Worm (Caenorhabditis elegans) whole organism, late embryonic: ENCODE results near the gene lon-2.

ENCODE experiments used
- K02D7.2 ChIP-seq: sonication (generic microtip); optimal IDR thresholded peaks from 2 replicates; lab custom pipeline; 2017; ENCODE audit warnings: mild to moderate bottlenecking, missing genetic modification characterization, missing compliant biosample characterization
- Y22D7AL.16 ChIP-seq: sonication (generic microtip); optimal IDR thresholded peaks from 2 replicates; lab custom pipeline; 2016; ENCODE audit warnings: missing genetic modification characterization, missing compliant biosample characterization
- ama-1 ChIP-seq: fragments of 150-350 bp; optimal IDR thresholded peaks from 2 replicates; lab custom pipeline; 2014
- ceh-19 ChIP-seq: fragments of 200-800 bp; sonication (Bioruptor generic); optimal IDR thresholded peaks from 2 replicates; lab custom pipeline; 2018; ENCODE audit warnings: mild to moderate bottlenecking, missing genetic modification characterization, missing compliant biosample characterization
- ceh-24 ChIP-seq: sonication (generic microtip); optimal IDR thresholded peaks from 2 replicates; lab custom pipeline; 2016; ENCODE audit warnings: mild to moderate bottlenecking, missing genetic modification characterization, missing compliant biosample characterization
- ceh-31 ChIP-seq: sonication (generic microtip); optimal IDR thresholded peaks from 2 replicates; lab custom pipeline; 2016; ENCODE audit warnings: missing genetic modification characterization, missing compliant biosample characterization
- ceh-34 ChIP-seq: sonication (generic microtip); optimal IDR thresholded peaks from 2 replicates; lab custom pipeline; 2016; ENCODE audit warnings: mild to moderate bottlenecking, missing genetic modification characterization, missing compliant biosample characterization
- ceh-45 ChIP-seq: fragments of 200-800 bp; sonication (Bioruptor generic); IDR thresholded peaks from 2 replicates; pipeline ENCODE4 v1.3.6; 2022; ENCODE audit warnings: missing genetic modification reagents, missing genetic modification characterization, missing compliant biosample characterization
- ceh-6 ChIP-seq: fragments of 200-800 bp; sonication (Bioruptor generic); optimal IDR thresholded peaks from 2 replicates; lab custom pipeline; 2018; ENCODE audit warnings: mild to moderate bottlenecking, missing genetic modification characterization, missing compliant biosample characterization
- ceh-9 ChIP-seq: sonication (generic microtip); optimal IDR thresholded peaks from 2 replicates; lab custom pipeline; 2016; ENCODE audit warnings: mild to moderate bottlenecking, missing genetic modification characterization, inconsistent platforms, missing compliant biosample characterization
- che-1 ChIP-seq: sonication (generic microtip); optimal IDR thresholded peaks from 2 replicates; lab custom pipeline; 2016; ENCODE audit warnings: mild to moderate bottlenecking, missing genetic modification characterization, missing compliant biosample characterization
- dve-1 ChIP-seq: sonication (generic microtip); optimal IDR thresholded peaks from 2 replicates; lab custom pipeline; 2017; ENCODE audit warnings: antibody characterized with exemption, mild to moderate bottlenecking, missing genetic modification characterization, missing compliant biosample characterization
- elt-2 ChIP-seq: sonication (generic microtip); optimal IDR thresholded peaks from 2 replicates; lab custom pipeline; 2016; ENCODE audit warnings: missing genetic modification reagents, missing genetic modification characterization, missing compliant biosample characterization
- elt-4 ChIP-seq: sonication (generic microtip); optimal IDR thresholded peaks from 2 replicates; lab custom pipeline; 2016; ENCODE audit warnings: missing genetic modification characterization, missing compliant biosample characterization
- eyg-1 ChIP-seq: sonication (generic microtip); optimal IDR thresholded peaks from 2 replicates; lab custom pipeline; 2016; ENCODE audit warnings: missing genotype, missing genetic modification characterization, missing compliant biosample characterization
- fkh-6 ChIP-seq: sonication (generic microtip); optimal IDR thresholded peaks from 2 replicates; lab custom pipeline; 2016; ENCODE audit warnings: missing genetic modification characterization, missing compliant biosample characterization
- hlh-13 ChIP-seq: fragments of 200-800 bp; sonication (Bioruptor generic); optimal IDR thresholded peaks from 2 replicates; lab custom pipeline; 2018; ENCODE audit warnings: mild to moderate bottlenecking, missing genetic modification characterization, missing compliant biosample characterization
- hlh-30 ChIP-seq: sonication (generic microtip); optimal IDR thresholded peaks from 2 replicates; lab custom pipeline; 2017; ENCODE audit warnings: antibody characterized with exemption, missing genetic modification characterization, missing compliant biosample characterization; ENCODE audit not compliant: insufficient read depth
- hlh-8 ChIP-seq: sonication (generic microtip); optimal IDR thresholded peaks from 2 replicates; lab custom pipeline; 2016; ENCODE audit warnings: missing genotype, missing genetic modification characterization, missing compliant biosample characterization
- lim-6 ChIP-seq: sonication (generic microtip); optimal IDR thresholded peaks from 2 replicates; lab custom pipeline; 2016; ENCODE audit warnings: missing genetic modification characterization, missing compliant biosample characterization
- lin-11 ChIP-seq: fragments of 200-800 bp; sonication (Bioruptor generic); optimal IDR thresholded peaks from 2 replicates; lab custom pipeline; 2018; ENCODE audit warnings: mild to moderate bottlenecking, missing genetic modification characterization, missing compliant biosample characterization
- madf-2 ChIP-seq: sonication (generic microtip); optimal IDR thresholded peaks from 2 replicates; lab custom pipeline; 2017; ENCODE audit warnings: missing genetic modification characterization, missing compliant biosample characterization
- mec-3 ChIP-seq: sonication (generic microtip); optimal IDR thresholded peaks from 2 replicates; lab custom pipeline; 2016; ENCODE audit warnings: borderline replicate concordance, missing genetic modification characterization, missing compliant biosample characterization
- nfya-1 ChIP-seq: sonication (generic microtip); optimal IDR thresholded peaks from 2 replicates; lab custom pipeline; 2017; ENCODE audit warnings: missing genetic modification characterization, mild to moderate bottlenecking, missing compliant biosample characterization, antibody characterized with exemption, moderate library complexity
- nhr-11 ChIP-seq: fragments of 150-350 bp; optimal IDR thresholded peaks from 2 replicates; lab custom pipeline; 2014; ENCODE audit warnings: missing biosample characterization, missing genetic modification characterization
- odd-2 ChIP-seq: sonication (generic microtip); optimal IDR thresholded peaks from 2 replicates; lab custom pipeline; 2017; ENCODE audit warnings: antibody characterized with exemption, mild to moderate bottlenecking, missing genetic modification characterization, missing compliant biosample characterization
- pat-9 ChIP-seq: fragments of 200-800 bp; sonication (Bioruptor generic); optimal IDR thresholded peaks from 2 replicates; lab custom pipeline; 2018; ENCODE audit warnings: mild to moderate bottlenecking, missing genetic modification characterization, moderate library complexity, missing compliant biosample characterization
- pha-4 ChIP-seq: fragments of 150-350 bp; optimal IDR thresholded peaks from 2 replicates; lab custom pipeline; 2018; ENCODE audit warnings: missing biosample characterization, missing genetic modification reagents, missing genetic modification characterization
- pqm-1 ChIP-seq: sonication (generic microtip); optimal IDR thresholded peaks from 2 replicates; lab custom pipeline; 2016; ENCODE audit warnings: missing genetic modification characterization, missing compliant biosample characterization
- pros-1 ChIP-seq: fragments of 150-350 bp; optimal IDR thresholded peaks from 2 replicates; lab custom pipeline; 2014; ENCODE audit warnings: missing biosample characterization, missing genetic modification reagents, missing genetic modification characterization
- rnt-1 ChIP-seq: sonication (generic microtip); optimal IDR thresholded peaks from 2 replicates; lab custom pipeline; 2016; ENCODE audit warnings: missing genetic modification characterization, missing compliant biosample characterization
- sdc-2 ChIP-seq: sonication (generic microtip); optimal IDR thresholded peaks from 2 replicates; lab custom pipeline; 2016; ENCODE audit warnings: missing genotype, missing genetic modification characterization, missing compliant biosample characterization
- syd-9 ChIP-seq: sonication (generic microtip); optimal IDR thresholded peaks from 2 replicates; lab custom pipeline; 2016; ENCODE audit warnings: mild to moderate bottlenecking, missing genetic modification characterization, moderate library complexity, missing compliant biosample characterization
- tbx-2 ChIP-seq: sonication (generic microtip); optimal IDR thresholded peaks from 2 replicates; lab custom pipeline; 2016; ENCODE audit warnings: missing genetic modification characterization, missing compliant biosample characterization
- unc-55 ChIP-seq: sonication (generic microtip); optimal IDR thresholded peaks from 2 replicates; lab custom pipeline; 2017; ENCODE audit warnings: missing biosample characterization, missing genetic modification reagents, missing genetic modification characterization
- unc-86 ChIP-seq: sonication (generic microtip); optimal IDR thresholded peaks from 2 replicates; lab custom pipeline; 2016; ENCODE audit warnings: missing genetic modification characterization, missing compliant biosample characterization
- zip-5 ChIP-seq: sonication (generic microtip); optimal IDR thresholded peaks from 2 replicates; lab custom pipeline; 2016; ENCODE audit warnings: missing genetic modification characterization, missing compliant biosample characterization
- ztf-16 ChIP-seq: sonication (generic microtip); optimal IDR thresholded peaks from 2 replicates; lab custom pipeline; 2017; ENCODE audit warnings: missing genetic modification characterization, missing compliant biosample characterization

Gene lon-2

ce11 chrX:4754725-4755124, 5.8 kb upstream of the lon-2 start, which contains the start of gene C39E6.2:
Gene C39E6.2 (minus strand): TSS chrX:4755118.
- no peak for TF ChIP-seq lim-6 (tag; lab: Kevin White, UChicago)
- TF ChIP-seq che-1 (tag; lab: Kevin White, UChicago), result no peak
- TF ChIP-seq ama-1, result no peak
- no peak for TF ChIP-seq ztf-16
- TF ChIP-seq fkh-6 (tag; lab: Kevin White, UChicago), result no peak
- TF ChIP-seq tbx-2 (tag; lab: Kevin White, UChicago), result no peak
- TF ChIP-seq odd-2 (tag; lab: Kevin White, UChicago), result no peak
- no peak for TF ChIP-seq K02D7.2 (tag; lab: Kevin White, UChicago)
- TF ChIP-seq hlh-30 (tag; lab: Kevin White, UChicago), result no peak
- no peak for TF ChIP-seq unc-86 (tag; lab: Kevin White, UChicago)
- TF ChIP-seq sdc-2, result no peak
- TF ChIP-seq hlh-13, result no peak
- TF ChIP-seq hlh-8 (tag; lab: Kevin White, UChicago), result no peak
- TF ChIP-seq ceh-34 (tag; lab: Kevin White, UChicago), result no peak
- no peak for TF ChIP-seq ceh-31 (tag; lab: Kevin White, UChicago)
- TF ChIP-seq pat-9 (tag; lab: Kevin White, UChicago), result no peak
- no peak for TF ChIP-seq Y22D7AL.16
- TF ChIP-seq dve-1, result no peak

- TF ChIP-seq ceh-31 (tag; lab: Kevin White, UChicago) (peak; percentile 19), ceh-9 (tag; lab: Kevin White, UChicago) (no peak)
These were observed 4.8 kb downstream of the lon-2 start for ce11 chrX:4744037-4744436.

ce11 chrX:4742285-4742684, 6.6 kb downstream of the lon-2 start:
- TF ChIP-seq ceh-6 (GFP tag; lab: Kevin White, UChicago) (no peak), ceh-45 (GFP tag; lab: Robert Waterston, UW) (no peak), odd-2 (tag; lab: Kevin White, UChicago) (no peak), lin-11 (tag; lab: Kevin White, UChicago) (no peak), mec-3 (no peak), eyg-1 (tag; lab: Kevin White, UChicago) (no peak), dve-1 (no peak), nfya-1 (tag; lab: Kevin White, UChicago) (no peak), unc-55 (GFP tag; lab: Kevin White, UChicago) (peak; percentile 18)
- TF ChIP-seq, all 69 proteins: peak for 1

ce11 chrX:4740630-4741029, 8.3 kb downstream of the lon-2 start:
- no peak for TF ChIP-seq syd-9 (tag; lab: Kevin White, UChicago)
- TF ChIP-seq madf-2 (tag; lab: Kevin White, UChicago), result no peak
- TF ChIP-seq Y22D7AL.16, result no peak
- TF ChIP-seq lin-11 (tag; lab: Kevin White, UChicago), result no peak
- no peak for TF ChIP-seq nhr-11 (tag; lab: Kevin White, UChicago)
- no peak for TF ChIP-seq rnt-1 (tag; lab: Kevin White, UChicago)
- TF ChIP-seq ceh-45 (GFP tag; lab: Robert Waterston, UW), result no peak
- TF ChIP-seq ceh-19, result no peak
- no peak for TF ChIP-seq pha-4
- TF ChIP-seq lim-6 (tag; lab: Kevin White, UChicago), result no peak
- no peak for TF ChIP-seq elt-4 (tag; lab: Kevin White, UChicago)
- no peak for TF ChIP-seq hlh-13
- no peak for TF ChIP-seq pqm-1
- no peak for TF ChIP-seq zip-5 (tag; lab: Kevin White, UChicago)
- no peak for TF ChIP-seq elt-2 (tag; lab: Kevin White, UChicago)
- no peak for TF ChIP-seq hlh-30 (tag; lab: Kevin White, UChicago)
- no peak for TF ChIP-seq hlh-8 (tag; lab: Kevin White, UChicago)
- no peak for TF ChIP-seq ceh-34 (tag; lab: Kevin White, UChicago)
- no peak for TF ChIP-seq ceh-24 (tag; lab: Kevin White, UChicago)
- TF ChIP-seq pros-1 (tag; lab: Kevin White, UChicago), result no peak
